Worm (Caenorhabditis elegans) whole organism, L2 larva: ENCODE data around the gene Y41C4A.32.

Experiments
- alr-1 ChIP-seq: fragments of 150-350 bp; optimal IDR thresholded peaks from 2 replicates; lab custom pipeline; 2014; ENCODE audit warnings: missing biosample characterization, missing genetic modification characterization
- aly-2 ChIP-seq: fragments of 150-350 bp; optimal IDR thresholded peaks from 2 replicates; lab custom pipeline; 2014; ENCODE audit warnings: missing biosample characterization, missing genetic modification characterization
- ama-1 ChIP-seq: fragments of 150-350 bp; optimal IDR thresholded peaks from 2 replicates; lab custom pipeline; 2018; ENCODE audit warnings: inconsistent platforms
- egl-27 ChIP-seq: sonication (generic microtip); optimal IDR thresholded peaks from 3 replicates; lab custom pipeline; 2017; ENCODE audit warnings: missing biosample characterization, missing genetic modification reagents, missing genetic modification characterization
- elt-1 ChIP-seq: fragments of 150-350 bp; optimal IDR thresholded peaks from 2 replicates; lab custom pipeline; 2014; ENCODE audit warnings: missing biosample characterization, missing genetic modification characterization
- mdl-1 ChIP-seq, 2 experiments: fragments of 150-350 bp in 1 of 2; sonication (generic microtip) in 1 of 2; optimal IDR thresholded peaks; 2 replicates each; lab custom pipeline; 2017; ENCODE audit warnings: missing biosample characterization in 2 of 2, missing genetic modification characterization in 2 of 2
- nhr-10 ChIP-seq: sonication (generic microtip); optimal IDR thresholded peaks from 2 replicates; lab custom pipeline; 2017; ENCODE audit warnings: missing biosample characterization, missing genetic modification characterization
- nhr-11 ChIP-seq: fragments of 150-350 bp; optimal IDR thresholded peaks from 2 replicates; lab custom pipeline; 2014; ENCODE audit warnings: missing biosample characterization, missing genetic modification characterization
- nhr-25 ChIP-seq: fragments of 150-350 bp; sonication (generic microtip); optimal IDR thresholded peaks from 3 replicates; lab custom pipeline; 2014; ENCODE audit warnings: missing biosample characterization, missing genetic modification characterization
- nhr-6 ChIP-seq: fragments of 150-350 bp; optimal IDR thresholded peaks from 2 replicates; lab custom pipeline; 2014; ENCODE audit warnings: missing biosample characterization, missing genetic modification characterization
- sem-4 ChIP-seq: fragments of 150-350 bp; optimal IDR thresholded peaks from 2 replicates; lab custom pipeline; 2014; ENCODE audit warnings: missing biosample characterization, missing genetic modification reagents, missing genetic modification characterization
- sma-9 ChIP-seq, 2 experiments: fragments of 150-350 bp in 1 of 2; sonication (generic microtip) in 1 of 2; optimal IDR thresholded peaks; 2 replicates each; lab custom pipeline; 2014 to 2016; ENCODE audit warnings: missing genetic modification characterization in 2 of 2, mild to moderate bottlenecking in 1 of 2, missing biosample characterization in 1 of 2, missing compliant biosample characterization in 1 of 2, missing genetic modification reagents in 1 of 2, moderate library complexity in 1 of 2
- unc-62 ChIP-seq: fragments of 150-350 bp; optimal IDR thresholded peaks from 2 replicates; lab custom pipeline; 2014; ENCODE audit warnings: missing biosample characterization, missing genetic modification reagents, missing genetic modification characterization

DNA sequence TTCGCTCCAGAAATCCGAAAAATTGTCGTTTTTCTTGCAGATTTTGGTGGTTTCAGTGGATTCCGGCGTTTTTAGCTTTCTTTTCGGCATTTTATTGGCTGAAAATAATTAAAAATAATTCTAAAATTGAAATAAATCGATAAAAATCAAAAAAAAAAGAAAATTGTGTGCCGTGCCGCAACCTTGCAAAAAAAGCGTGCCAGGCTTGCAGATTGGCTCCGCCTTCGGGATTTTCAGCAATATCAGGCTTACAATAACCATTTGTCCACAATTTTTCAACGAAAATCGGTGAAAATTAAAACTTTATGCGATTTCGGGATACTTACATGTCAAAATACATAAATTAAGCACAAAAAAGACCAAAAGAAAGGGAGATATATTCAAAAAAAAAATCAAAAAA lies 3.0 kb upstream of the Y41C4A.32 start, which contains the start of gene Y41C4A.9:
- TF ChIP-seq egl-27 (tag; lab: Kevin White, UChicago), result no peak
- TF ChIP-seq alr-1 (tag; lab: Kevin White, UChicago), result no peak
- no peak for TF ChIP-seq nhr-25 (tag; lab: Kevin White, UChicago)
- TF ChIP-seq mdl-1 (tag; optimal IDR thresholded peaks at IDR 0.05; lab: Kevin White, UChicago), result no peak
- TF ChIP-seq unc-62 (GFP tag; lab: Kevin White, UChicago), result no peak
- TF ChIP-seq ama-1 (lab: Kevin White, UChicago), result no peak
- TF ChIP-seq aly-2, result no peak
- TF ChIP-seq sem-4 (tag; lab: Kevin White, UChicago), result no peak
- TF ChIP-seq nhr-11, result no peak
- no peak for TF ChIP-seq sma-9 (GFP tag; optimal IDR thresholded peaks at IDR 0.05; lab: Kevin White, UChicago)
- TF ChIP-seq sma-9 (tag; optimal IDR thresholded peaks at IDR 0.05; lab: Kevin White, UChicago), result no peak
- TF ChIP-seq nhr-10, result no peak
- TF ChIP-seq elt-1 (tag; lab: Kevin White, UChicago), result no peak
- no peak for TF ChIP-seq nhr-6
